Worm (Caenorhabditis elegans) whole organism, L3 larva: Measurements from ENCODE around the gene ttll-5.

Experiments used
- R02D3.7 ChIP-seq: fragments of 150-350 bp; optimal IDR thresholded peaks from 2 replicates; lab custom pipeline; 2014; ENCODE audit warnings: missing biosample characterization, missing genetic modification characterization
- ZK546.5 ChIP-seq: sonication (generic microtip); optimal IDR thresholded peaks from 2 replicates; lab custom pipeline; 2017; ENCODE audit warnings: missing biosample characterization, missing genetic modification characterization
- ama-1 ChIP-seq: fragments of 150-350 bp; optimal IDR thresholded peaks from 2 replicates; lab custom pipeline; 2018
- ceh-28 ChIP-seq: fragments of 150-350 bp; optimal IDR thresholded peaks from 2 replicates; lab custom pipeline; 2014; ENCODE audit warnings: missing biosample characterization, missing genetic modification reagents, missing genetic modification characterization
- ceh-82 ChIP-seq: fragments of 150-350 bp; optimal IDR thresholded peaks from 2 replicates; lab custom pipeline; 2014; ENCODE audit warnings: missing biosample characterization, missing genetic modification characterization
- ceh-9 ChIP-seq: sonication (generic microtip); optimal IDR thresholded peaks from 2 replicates; lab custom pipeline; 2018; ENCODE audit warnings: missing biosample characterization, missing genetic modification characterization
- daf-12 ChIP-seq: fragments of 150-350 bp; optimal IDR thresholded peaks from 2 replicates; lab custom pipeline; 2014; ENCODE audit warnings: missing biosample characterization, missing genetic modification reagents, missing genetic modification characterization
- egl-27 ChIP-seq: sonication (generic microtip); optimal IDR thresholded peaks from 4 replicates; lab custom pipeline; 2017; ENCODE audit warnings: missing biosample characterization, missing genetic modification reagents, missing genetic modification characterization
- egl-5 ChIP-seq: fragments of 150-350 bp; optimal IDR thresholded peaks from 2 replicates; lab custom pipeline; 2017; ENCODE audit warnings: missing biosample characterization, missing genetic modification reagents, missing genetic modification characterization, inconsistent platforms
- elt-2 ChIP-seq: sonication (generic microtip); optimal IDR thresholded peaks from 2 replicates; lab custom pipeline; 2016; ENCODE audit warnings: missing genetic modification reagents, mild to moderate bottlenecking, missing genetic modification characterization, missing compliant biosample characterization
- fkh-2 ChIP-seq: fragments of 150-350 bp; optimal IDR thresholded peaks from 2 replicates; lab custom pipeline; 2014; ENCODE audit warnings: missing biosample characterization, missing genetic modification reagents, missing genetic modification characterization
- fos-1 ChIP-seq: fragments of 150-350 bp; optimal IDR thresholded peaks from 2 replicates; lab custom pipeline; 2014; ENCODE audit warnings: missing biosample characterization, missing genetic modification characterization
- hmg-11 ChIP-seq: sonication (generic microtip); optimal IDR thresholded peaks from 2 replicates; lab custom pipeline; 2016; ENCODE audit warnings: missing genetic modification characterization, missing compliant biosample characterization
- lin-15B ChIP-seq: fragments of 150-350 bp; optimal IDR thresholded peaks from 2 replicates; lab custom pipeline; 2014; ENCODE audit warnings: missing biosample characterization, missing genetic modification characterization
- lin-39 ChIP-seq: fragments of 150-350 bp; optimal IDR thresholded peaks from 2 replicates; lab custom pipeline; 2018; ENCODE audit warnings: missing biosample characterization, missing genetic modification reagents, missing genetic modification characterization
- lsy-12 ChIP-seq: sonication (generic microtip); optimal IDR thresholded peaks from 2 replicates; lab custom pipeline; 2016; ENCODE audit warnings: mild to moderate bottlenecking, missing genetic modification characterization, missing compliant biosample characterization
- mdl-1 ChIP-seq: fragments of 150-350 bp; optimal IDR thresholded peaks from 2 replicates; lab custom pipeline; 2014; ENCODE audit warnings: missing biosample characterization, missing genetic modification characterization
- mml-1 ChIP-seq: fragments of 150-350 bp; sonication (generic microtip); optimal IDR thresholded peaks from 3 replicates; lab custom pipeline; 2014; ENCODE audit warnings: missing biosample characterization, missing genetic modification characterization
- nfya-1 ChIP-seq: sonication (generic microtip); optimal IDR thresholded peaks from 2 replicates; lab custom pipeline; 2017; ENCODE audit warnings: missing genetic modification characterization, mild to moderate bottlenecking, missing compliant biosample characterization, antibody characterized with exemption, moderate library complexity; ENCODE audit not compliant: insufficient read depth
- nhr-11 ChIP-seq: fragments of 150-350 bp; optimal IDR thresholded peaks from 2 replicates; lab custom pipeline; 2014; ENCODE audit warnings: missing biosample characterization, missing genetic modification characterization
- nhr-23 ChIP-seq: fragments of 150-350 bp; optimal IDR thresholded peaks from 2 replicates; lab custom pipeline; 2014; ENCODE audit warnings: missing biosample characterization, missing genetic modification reagents, missing genetic modification characterization
- nhr-25 ChIP-seq: sonication (generic microtip); optimal IDR thresholded peaks from 2 replicates; lab custom pipeline; 2017; ENCODE audit warnings: missing biosample characterization, missing genetic modification characterization
- nhr-28 ChIP-seq: fragments of 150-350 bp; optimal IDR thresholded peaks from 2 replicates; lab custom pipeline; 2014; ENCODE audit warnings: missing biosample characterization, missing genetic modification characterization
- nhr-76 ChIP-seq: fragments of 150-350 bp; sonication (generic microtip); optimal IDR thresholded peaks from 5 replicates; lab custom pipeline; 2014; ENCODE audit warnings: missing biosample characterization, missing genetic modification characterization
- nhr-77 ChIP-seq: fragments of 150-350 bp; optimal IDR thresholded peaks from 2 replicates; lab custom pipeline; 2014; ENCODE audit warnings: missing biosample characterization, missing genetic modification characterization
- pha-4 ChIP-seq: fragments of 150-350 bp; optimal IDR thresholded peaks from 2 replicates; lab custom pipeline; 2014; ENCODE audit warnings: missing biosample characterization, missing genetic modification reagents, missing genetic modification characterization
- pqm-1 ChIP-seq: fragments of 150-350 bp; optimal IDR thresholded peaks from 2 replicates; lab custom pipeline; 2017; ENCODE audit warnings: missing biosample characterization, missing genetic modification characterization, inconsistent platforms
- skn-1 ChIP-seq: fragments of 150-350 bp; optimal IDR thresholded peaks from 2 replicates; lab custom pipeline; 2014; ENCODE audit warnings: missing biosample characterization, missing genetic modification characterization
- tbx-2 ChIP-seq: sonication (generic microtip); optimal IDR thresholded peaks from 2 replicates; lab custom pipeline; 2016; ENCODE audit warnings: mild to moderate bottlenecking, missing genetic modification characterization, missing compliant biosample characterization
- unc-62 ChIP-seq: fragments of 150-350 bp; sonication (generic microtip); optimal IDR thresholded peaks from 4 replicates; lab custom pipeline; 2014; ENCODE audit warnings: missing biosample characterization, missing genetic modification reagents, missing genetic modification characterization
- zag-1 ChIP-seq: fragments of 150-350 bp; optimal IDR thresholded peaks from 2 replicates; lab custom pipeline; 2014; ENCODE audit warnings: missing biosample characterization, missing genetic modification characterization
- ztf-11 ChIP-seq: fragments of 150-350 bp; optimal IDR thresholded peaks from 2 replicates; lab custom pipeline; 2014; ENCODE audit warnings: missing biosample characterization, missing genetic modification characterization

The ttll-5 gene

DNA sequence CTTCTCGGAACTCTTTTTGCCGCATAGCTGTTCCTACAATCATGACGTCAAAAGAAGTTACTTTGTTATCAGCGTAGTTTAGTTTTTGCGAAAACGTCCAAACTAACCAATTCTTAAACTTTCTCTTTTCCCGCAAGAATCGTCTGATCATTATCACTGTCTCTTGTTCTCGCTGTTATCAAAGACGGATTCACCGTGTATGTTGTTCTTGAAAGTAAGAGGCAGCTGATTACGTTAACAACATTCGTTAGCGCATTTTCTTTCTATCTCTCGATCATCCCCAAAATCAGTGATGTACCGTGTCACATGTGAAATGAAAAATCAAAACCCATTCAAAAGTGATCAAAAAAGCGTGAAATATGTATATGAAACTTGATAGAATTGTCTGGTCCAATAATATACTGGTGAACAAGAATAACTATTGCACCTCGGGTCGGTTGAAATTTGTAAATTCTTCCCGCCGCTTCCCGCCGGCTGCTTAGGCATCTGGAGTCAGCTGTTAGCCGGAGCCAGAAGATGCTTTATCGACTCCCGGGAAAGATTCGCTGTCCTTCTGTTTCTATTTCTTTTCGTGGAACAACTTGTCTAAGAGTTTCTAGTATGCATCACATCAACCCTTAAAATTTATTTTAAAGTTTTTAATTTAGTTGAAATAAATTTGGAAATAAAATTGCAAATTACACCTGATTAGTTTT, 25.8 kb downstream of the ttll-5 start (continued):
- TF ChIP-seq R02D3.7 (no peak), hmg-11 (no peak), ama-1 (no peak), nhr-76 (tag; lab: Kevin White, UChicago) (no peak), ZK546.5 (no peak), unc-62 (GFP tag; lab: Kevin White, UChicago) (no peak), daf-12 (tag; lab: Kevin White, UChicago) (no peak), lin-39 (no peak), fkh-2 (no peak), nhr-23 (peak; percentile 24), lin-15B (tag; lab: Kevin White, UChicago) (no peak), pha-4 (tag; lab: Kevin White, UChicago) (peak; percentile 13), nhr-25 (tag; lab: Kevin White, UChicago) (peak; percentile 34), nfya-1 (tag; lab: Kevin White, UChicago) (no peak), zag-1 (no peak)

DNA sequence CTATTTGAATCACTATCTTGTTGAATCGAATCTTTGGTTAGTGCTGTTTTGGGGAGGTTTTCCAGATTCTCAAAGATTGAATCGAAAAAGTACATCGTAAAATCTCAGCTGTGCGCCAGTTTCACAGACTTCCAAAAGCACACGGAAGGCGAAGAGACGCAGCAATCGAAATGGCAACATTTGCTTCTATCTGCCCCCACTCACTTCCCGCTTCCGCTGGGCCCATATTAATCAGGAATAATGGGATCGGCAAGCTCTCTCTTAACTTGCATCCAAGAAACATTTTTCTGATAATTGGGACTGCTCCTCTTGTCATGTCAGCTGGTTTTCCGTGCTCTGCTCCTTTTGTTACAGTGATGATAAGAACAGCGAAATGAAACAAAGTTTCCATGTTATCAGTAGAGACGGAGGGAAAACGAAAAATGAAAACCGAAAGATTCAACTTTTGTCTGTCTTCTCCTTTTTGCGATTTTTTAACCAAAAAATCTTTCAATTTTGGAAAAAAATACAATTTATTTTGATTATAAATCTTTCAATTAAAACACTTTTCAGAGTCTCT, 26.7 kb downstream of the ttll-5 start:
- TF ChIP-seq egl-5 (tag; lab: Kevin White, UChicago) (peak; percentile 96), elt-2 (tag; lab: Kevin White, UChicago) (peak; percentile 77), mdl-1 (tag; lab: Kevin White, UChicago) (no peak), hmg-11 (no peak), nhr-11 (tag; lab: Kevin White, UChicago) (peak; percentile 11), fkh-2 (no peak), pqm-1 (tag; lab: Kevin White, UChicago) (peak; percentile 79), nhr-77 (tag; lab: Kevin White, UChicago) (no peak), lin-39 (peak; percentile 77), pha-4 (tag; lab: Kevin White, UChicago) (peak; percentile 11), nfya-1 (tag; lab: Kevin White, UChicago) (peak; percentile 14)

DNA sequence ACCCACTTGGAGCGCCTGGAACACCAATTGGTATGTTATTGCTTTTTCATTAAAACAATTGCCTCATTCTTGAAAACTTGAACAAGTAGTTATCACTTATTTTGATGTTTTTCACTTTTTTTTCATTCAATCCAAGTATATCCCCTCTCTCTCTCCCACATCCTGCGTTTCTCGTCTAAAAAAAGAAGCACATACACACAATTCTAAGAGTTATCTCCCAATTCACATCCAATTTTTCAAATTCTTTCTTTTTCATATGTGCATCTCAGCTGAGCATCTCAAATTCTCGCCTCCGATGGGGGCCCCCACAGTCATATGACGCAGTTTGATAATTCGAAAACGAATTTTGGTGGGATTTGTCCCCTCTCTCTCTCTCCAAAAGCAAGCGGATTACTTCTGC, 27.8 kb downstream of the ttll-5 start:
- TF ChIP-seq ama-1, result no peak
- TF ChIP-seq ceh-82 (tag; lab: Kevin White, UChicago), result no peak
- no peak for TF ChIP-seq ZK546.5
- no peak for TF ChIP-seq mml-1 (tag; lab: Kevin White, UChicago)
- no peak for TF ChIP-seq nhr-23

DNA sequence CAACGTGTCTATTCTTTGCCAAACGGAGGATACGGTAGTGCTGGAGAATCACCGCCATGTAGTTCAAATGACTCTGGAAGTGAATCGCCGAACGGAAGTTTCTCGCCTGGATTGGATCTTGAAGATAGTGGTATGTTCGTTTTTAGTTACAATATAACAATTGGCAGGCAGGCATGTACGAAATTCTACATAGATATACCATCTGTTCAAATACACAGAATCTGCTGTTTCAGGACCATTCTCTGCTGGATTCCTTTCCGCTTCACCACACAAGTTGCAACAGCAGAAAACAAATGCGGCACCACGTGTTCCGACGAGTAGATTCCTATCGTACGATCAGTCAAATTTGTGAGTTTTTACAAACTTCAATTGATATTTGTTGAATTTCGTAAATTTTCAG, 30.6 kb downstream of the ttll-5 start:
- TF ChIP-seq tbx-2, result no peak
- TF ChIP-seq pqm-1 (tag; lab: Kevin White, UChicago), result no peak
- TF ChIP-seq ceh-28 (tag; lab: Kevin White, UChicago), result no peak
- TF ChIP-seq lin-39, result no peak
- no peak for TF ChIP-seq nfya-1 (tag; lab: Kevin White, UChicago)
- no peak for TF ChIP-seq mml-1 (tag; lab: Kevin White, UChicago)
- TF ChIP-seq skn-1, result no peak
- no peak for TF ChIP-seq ceh-9
- no peak for TF ChIP-seq nhr-77 (tag; lab: Kevin White, UChicago)
- no peak for TF ChIP-seq egl-27 (tag; lab: Kevin White, UChicago)
- TF ChIP-seq lsy-12 (tag; lab: Kevin White, UChicago), result no peak
- no peak for TF ChIP-seq zag-1
- no peak for TF ChIP-seq nhr-28 (tag; lab: Kevin White, UChicago)
- no peak for TF ChIP-seq fos-1 (tag; lab: Kevin White, UChicago)

DNA sequence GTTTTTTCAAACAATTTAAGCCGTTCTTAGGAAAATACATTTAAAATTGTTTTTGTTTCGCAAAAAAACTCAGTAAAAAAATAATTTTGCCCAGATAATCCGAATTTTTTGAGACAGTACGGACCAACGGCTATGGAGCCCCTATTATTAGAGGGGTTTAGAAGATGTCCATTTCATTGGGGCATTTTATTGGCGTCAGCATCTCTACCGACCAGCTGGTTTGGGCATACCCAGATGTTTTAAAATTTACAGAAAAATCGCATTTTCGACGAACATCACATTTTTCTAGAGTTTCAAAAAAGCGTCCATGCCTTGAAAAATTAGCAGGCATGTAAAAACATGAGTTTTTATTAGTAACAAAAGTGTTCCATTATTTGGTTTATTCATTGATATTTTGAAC, 32.4 kb downstream of the ttll-5 start:
- TF ChIP-seq pqm-1 (tag; lab: Kevin White, UChicago) (no peak), ztf-11 (tag; lab: Kevin White, UChicago) (no peak), ceh-9 (no peak), nfya-1 (tag; lab: Kevin White, UChicago) (no peak), nhr-28 (tag; lab: Kevin White, UChicago) (no peak)
